Worm (Caenorhabditis elegans) whole organism, L3 larva: ENCODE results near the gene ippk-1.

Experiments
- R02D3.7 ChIP-seq: fragments of 150-350 bp; optimal IDR thresholded peaks from 2 replicates; lab custom pipeline; 2014; ENCODE audit warnings: missing biosample characterization, missing genetic modification characterization
- ZK546.5 ChIP-seq: sonication (generic microtip); optimal IDR thresholded peaks from 2 replicates; lab custom pipeline; 2017; ENCODE audit warnings: missing biosample characterization, missing genetic modification characterization
- aly-2 ChIP-seq: fragments of 150-350 bp; optimal IDR thresholded peaks from 2 replicates; lab custom pipeline; 2014; ENCODE audit warnings: missing biosample characterization, missing genetic modification characterization
- ama-1 ChIP-seq: fragments of 150-350 bp; optimal IDR thresholded peaks from 2 replicates; lab custom pipeline; 2018
- ceh-16 ChIP-seq: sonication (generic microtip); optimal IDR thresholded peaks from 2 replicates; lab custom pipeline; 2017; ENCODE audit warnings: missing biosample characterization, missing genetic modification characterization
- ceh-28 ChIP-seq: fragments of 150-350 bp; optimal IDR thresholded peaks from 2 replicates; lab custom pipeline; 2014; ENCODE audit warnings: missing biosample characterization, missing genetic modification reagents, missing genetic modification characterization
- elt-2 ChIP-seq: sonication (generic microtip); optimal IDR thresholded peaks from 2 replicates; lab custom pipeline; 2016; ENCODE audit warnings: missing genetic modification reagents, mild to moderate bottlenecking, missing genetic modification characterization, missing compliant biosample characterization
- fkh-10 ChIP-seq: sonication (generic microtip); optimal IDR thresholded peaks from 2 replicates; lab custom pipeline; 2017; ENCODE audit warnings: missing biosample characterization, missing genetic modification reagents, missing genetic modification characterization
- fkh-2 ChIP-seq: fragments of 150-350 bp; optimal IDR thresholded peaks from 2 replicates; lab custom pipeline; 2014; ENCODE audit warnings: missing biosample characterization, missing genetic modification reagents, missing genetic modification characterization
- hmg-11 ChIP-seq: sonication (generic microtip); optimal IDR thresholded peaks from 2 replicates; lab custom pipeline; 2016; ENCODE audit warnings: missing genetic modification characterization, missing compliant biosample characterization
- jun-1 ChIP-seq: fragments of 150-350 bp; optimal IDR thresholded peaks from 2 replicates; lab custom pipeline; 2014; ENCODE audit warnings: missing biosample characterization, missing genetic modification reagents, missing genetic modification characterization
- lin-15B ChIP-seq: fragments of 150-350 bp; optimal IDR thresholded peaks from 2 replicates; lab custom pipeline; 2014; ENCODE audit warnings: missing biosample characterization, missing genetic modification characterization
- lin-39 ChIP-seq: fragments of 150-350 bp; optimal IDR thresholded peaks from 2 replicates; lab custom pipeline; 2018; ENCODE audit warnings: missing biosample characterization, missing genetic modification reagents, missing genetic modification characterization
- lsy-12 ChIP-seq: sonication (generic microtip); optimal IDR thresholded peaks from 2 replicates; lab custom pipeline; 2016; ENCODE audit warnings: mild to moderate bottlenecking, missing genetic modification characterization, missing compliant biosample characterization
- nfya-1 ChIP-seq: sonication (generic microtip); optimal IDR thresholded peaks from 2 replicates; lab custom pipeline; 2017; ENCODE audit warnings: missing genetic modification characterization, mild to moderate bottlenecking, missing compliant biosample characterization, antibody characterized with exemption, moderate library complexity; ENCODE audit not compliant: insufficient read depth
- nhr-11 ChIP-seq: fragments of 150-350 bp; optimal IDR thresholded peaks from 2 replicates; lab custom pipeline; 2014; ENCODE audit warnings: missing biosample characterization, missing genetic modification characterization
- nhr-23 ChIP-seq: fragments of 150-350 bp; optimal IDR thresholded peaks from 2 replicates; lab custom pipeline; 2014; ENCODE audit warnings: missing biosample characterization, missing genetic modification reagents, missing genetic modification characterization
- nhr-25 ChIP-seq: sonication (generic microtip); optimal IDR thresholded peaks from 2 replicates; lab custom pipeline; 2017; ENCODE audit warnings: missing biosample characterization, missing genetic modification characterization
- nhr-43 ChIP-seq: sonication (generic microtip); optimal IDR thresholded peaks from 2 replicates; lab custom pipeline; 2016; ENCODE audit warnings: mild to moderate bottlenecking, missing genetic modification characterization, missing compliant biosample characterization; ENCODE audit not compliant: poor library complexity, severe bottlenecking
- nhr-67 ChIP-seq: fragments of 150-350 bp; optimal IDR thresholded peaks from 2 replicates; lab custom pipeline; 2014; ENCODE audit warnings: missing biosample characterization, missing genetic modification characterization
- nhr-76 ChIP-seq: fragments of 150-350 bp; sonication (generic microtip); optimal IDR thresholded peaks from 5 replicates; lab custom pipeline; 2014; ENCODE audit warnings: missing biosample characterization, missing genetic modification characterization
- pha-4 ChIP-seq: fragments of 150-350 bp; optimal IDR thresholded peaks from 2 replicates; lab custom pipeline; 2014; ENCODE audit warnings: missing biosample characterization, missing genetic modification reagents, missing genetic modification characterization
- pqm-1 ChIP-seq: fragments of 150-350 bp; optimal IDR thresholded peaks from 2 replicates; lab custom pipeline; 2017; ENCODE audit warnings: missing biosample characterization, missing genetic modification characterization, inconsistent platforms
- sea-2 ChIP-seq: fragments of 150-350 bp; sonication (generic microtip); optimal IDR thresholded peaks from 4 replicates; lab custom pipeline; 2014; ENCODE audit warnings: missing biosample characterization, missing genetic modification reagents, missing genetic modification characterization
- skn-1 ChIP-seq: fragments of 150-350 bp; optimal IDR thresholded peaks from 2 replicates; lab custom pipeline; 2014; ENCODE audit warnings: missing biosample characterization, missing genetic modification characterization
- snpc-4 ChIP-seq: fragments of 150-350 bp; optimal IDR thresholded peaks from 2 replicates; lab custom pipeline; 2014; ENCODE audit warnings: missing biosample characterization, missing genetic modification characterization
- unc-39 ChIP-seq: sonication (generic microtip); optimal IDR thresholded peaks from 4 replicates; lab custom pipeline; 2017; ENCODE audit warnings: missing biosample characterization, missing genetic modification characterization
- unc-62 ChIP-seq: fragments of 150-350 bp; sonication (generic microtip); optimal IDR thresholded peaks from 4 replicates; lab custom pipeline; 2014; ENCODE audit warnings: missing biosample characterization, missing genetic modification reagents, missing genetic modification characterization

Gene ippk-1

DNA sequence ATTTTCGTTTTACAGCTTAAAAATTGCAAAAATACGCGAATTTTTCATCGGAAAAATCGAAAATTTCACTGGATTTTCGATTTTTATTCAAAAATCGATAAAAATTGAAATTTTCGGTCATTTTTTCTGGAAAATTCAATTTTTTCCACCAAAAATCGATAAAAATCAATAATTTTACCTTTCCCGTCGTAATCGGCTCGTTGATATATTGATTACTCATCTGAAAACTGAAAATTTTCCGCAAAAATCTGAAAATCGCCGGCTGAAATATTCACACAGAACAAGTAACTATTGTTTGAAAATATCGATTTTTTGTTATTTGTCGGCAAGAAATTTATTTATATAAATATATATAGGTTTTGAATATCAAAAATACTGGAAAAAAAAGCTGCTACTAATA lies 6.2 kb upstream of the ippk-1 start, which contains the start of gene cyn-16:
TSS of gene cyn-16 (minus strand) at position 227 of the 400 bp plus-strand sequence.
- TF ChIP-seq lin-15B (tag; lab: Kevin White, UChicago) (no peak), jun-1 (tag; lab: Kevin White, UChicago) (no peak), unc-39 (tag; lab: Kevin White, UChicago) (no peak), ama-1 (lab: Kevin White, UChicago) (peak; percentile 44), ceh-28 (peak; percentile 73), skn-1 (tag; lab: Kevin White, UChicago) (no peak), fkh-2 (tag; lab: Kevin White, UChicago) (no peak), pha-4 (tag; lab: Kevin White, UChicago) (no peak), nhr-67 (tag; lab: Kevin White, UChicago) (no peak), snpc-4 (tag; lab: Kevin White, UChicago) (no peak)

DNA sequence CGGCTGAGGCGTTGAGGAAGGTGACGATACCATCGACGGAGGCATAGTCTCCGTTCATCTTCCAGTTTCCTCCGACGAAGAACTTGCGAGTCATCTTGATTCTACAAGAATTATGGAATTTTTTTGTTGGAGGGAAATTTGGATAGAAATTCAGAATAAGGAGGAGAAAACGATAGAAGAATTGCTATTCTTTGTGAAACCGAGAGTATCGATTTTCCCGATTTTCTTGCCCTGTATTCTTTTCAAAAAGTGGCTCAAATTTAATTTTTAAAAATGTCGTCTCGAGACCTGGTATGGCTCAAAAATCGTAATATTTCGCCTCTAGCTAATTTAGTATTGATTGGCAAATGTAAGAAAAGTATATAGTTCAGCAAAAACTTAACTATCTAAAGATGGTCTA lies 3.7 kb upstream of the ippk-1 start, which contains the start of gene tpi-1:
TSS of gene tpi-1 (minus strand) at position 101 of the 400 bp plus-strand sequence.
- TF ChIP-seq lsy-12 (tag; lab: Kevin White, UChicago) (no peak), lin-39 (tag; lab: Kevin White, UChicago) (no peak), unc-62 (GFP tag; lab: Kevin White, UChicago) (no peak), nhr-76 (no peak), sea-2 (GFP tag; lab: Kevin White, UChicago) (no peak), R02D3.7 (tag; lab: Kevin White, UChicago) (no peak), aly-2 (tag; lab: Kevin White, UChicago) (no peak)

DNA sequence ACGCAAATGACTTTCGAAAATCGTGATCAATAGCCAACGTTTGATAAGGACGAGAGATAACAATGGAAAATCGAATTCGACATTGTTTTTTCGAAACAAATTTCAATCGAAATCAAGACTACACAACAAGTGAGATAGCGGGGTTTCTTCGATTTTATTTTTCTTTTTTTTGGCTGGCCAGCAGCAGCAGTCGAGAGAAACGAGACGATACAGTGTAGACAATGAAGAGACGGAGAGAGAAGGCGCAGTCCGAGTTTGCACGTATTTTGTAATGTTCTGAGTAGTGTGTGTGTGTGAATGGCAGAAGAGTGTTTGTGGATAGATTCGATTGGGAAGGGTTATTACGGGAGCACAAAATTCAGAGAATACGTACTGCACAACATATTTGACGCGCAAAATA lies 2.5 kb upstream of the ippk-1 start:
- peak; percentile 80 for TF ChIP-seq ama-1 (lab: Kevin White, UChicago)
- peak; percentile 80 for TF ChIP-seq hmg-11
- peak; percentile 90 for TF ChIP-seq elt-2 (tag; lab: Kevin White, UChicago)
- peak; percentile 77 for TF ChIP-seq nfya-1 (tag; lab: Kevin White, UChicago)
- TF ChIP-seq nhr-43 (tag; lab: Kevin White, UChicago): peak; percentile 3
- peak; percentile 10 for TF ChIP-seq ceh-28
- peak; percentile 68 for TF ChIP-seq lin-15B (tag; lab: Kevin White, UChicago)
- no peak for TF ChIP-seq ceh-16 (tag; lab: Kevin White, UChicago)
- no peak for TF ChIP-seq ZK546.5 (tag; lab: Kevin White, UChicago)
- no peak for TF ChIP-seq R02D3.7 (tag; lab: Kevin White, UChicago)
- peak; percentile 30 for TF ChIP-seq jun-1 (tag; lab: Kevin White, UChicago)
- peak; percentile 27 for TF ChIP-seq snpc-4 (tag; lab: Kevin White, UChicago)
- peak; percentile 66 for TF ChIP-seq lin-39 (tag; lab: Kevin White, UChicago)
- TF ChIP-seq pqm-1 (tag; lab: Kevin White, UChicago): peak; percentile 90
- no peak for TF ChIP-seq nhr-11 (tag; lab: Kevin White, UChicago)
- no peak for TF ChIP-seq fkh-10 (GFP tag; lab: Kevin White, UChicago)
- TF ChIP-seq pha-4 (tag; lab: Kevin White, UChicago): peak; percentile 73

DNA sequence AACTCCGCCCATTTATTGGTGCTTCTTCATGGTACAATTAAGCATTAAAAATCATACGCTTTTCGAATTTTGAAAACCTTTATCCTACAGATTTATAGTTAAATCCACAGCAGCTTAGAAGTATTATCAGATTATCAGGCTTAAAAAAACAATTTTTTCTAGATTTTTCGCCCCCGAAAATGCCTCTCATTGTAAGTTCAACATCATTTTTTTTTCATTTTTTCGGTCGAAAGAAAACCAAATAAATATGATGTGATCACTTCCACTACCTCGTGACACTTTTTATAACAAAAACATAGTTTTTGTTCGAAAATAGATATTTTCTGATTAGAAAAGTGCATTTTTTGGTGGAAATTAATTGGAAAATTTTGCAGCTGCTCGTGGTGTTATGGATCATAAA lies 1.6 kb upstream of the ippk-1 start:
- TF ChIP-seq hmg-11 (no peak), pha-4 (tag; lab: Kevin White, UChicago) (peak; percentile 25)

DNA sequence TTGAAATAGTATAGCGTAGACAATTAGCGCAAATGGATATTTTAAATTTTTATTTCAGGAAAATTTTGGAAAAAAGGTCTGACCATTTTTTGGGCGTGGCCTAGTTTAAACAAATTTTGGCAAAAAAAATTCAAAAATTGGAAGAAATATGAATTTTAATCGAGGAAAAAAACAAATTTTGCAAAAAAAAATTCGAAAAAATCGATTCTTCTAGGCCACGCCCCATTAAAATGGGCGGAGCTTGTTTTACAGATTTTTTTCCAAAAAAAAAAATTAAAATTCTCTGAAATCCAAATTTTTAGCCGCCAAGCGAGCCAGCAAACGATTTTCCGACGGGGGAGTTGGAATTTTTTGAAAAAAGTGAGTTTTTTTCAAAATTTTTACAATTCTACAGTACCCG lies 6.6 kb downstream of the ippk-1 start, which contains the start of gene nadk-2:
TSS of gene nadk-2 (plus strand) at position 301 of the 400 bp plus-strand sequence.
- TF ChIP-seq nhr-43 (tag; lab: Kevin White, UChicago): no peak
- no peak for TF ChIP-seq jun-1 (tag; lab: Kevin White, UChicago)
- TF ChIP-seq lin-15B (tag; lab: Kevin White, UChicago): no peak
- TF ChIP-seq nhr-67 (tag; lab: Kevin White, UChicago): no peak
- TF ChIP-seq nfya-1 (tag; lab: Kevin White, UChicago): no peak
- no peak for TF ChIP-seq ama-1 (lab: Kevin White, UChicago)
- TF ChIP-seq, all 47 proteins: peak for 0

DNA sequence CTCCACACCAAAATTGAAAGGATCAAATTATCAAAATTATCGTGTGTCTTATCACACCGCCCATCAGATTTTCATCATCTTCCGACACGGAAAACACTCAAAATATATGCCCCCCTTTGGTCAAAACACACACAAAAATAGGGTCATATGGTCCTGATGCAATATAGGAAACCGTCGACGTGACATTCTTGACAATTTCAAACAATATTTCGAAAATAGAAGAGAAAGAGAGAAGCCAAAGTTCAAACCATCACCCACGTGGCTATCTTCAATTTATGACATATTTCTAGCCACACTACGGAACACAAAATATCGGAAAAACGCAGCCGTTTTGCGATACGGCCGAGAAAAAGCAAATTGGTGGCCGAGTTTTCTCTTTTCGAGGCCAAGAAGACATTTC lies 7.9 kb downstream of the ippk-1 start:
- TF ChIP-seq ceh-16 (tag; lab: Kevin White, UChicago) (no peak), nhr-23 (tag; lab: Kevin White, UChicago) (peak; percentile 59), nhr-43 (tag; lab: Kevin White, UChicago) (peak; percentile 49), nhr-25 (tag; lab: Kevin White, UChicago) (peak; percentile 16)
